Worm (Caenorhabditis elegans) whole organism, L4/young adult: ENCODE results near the gene puf-6.

ENCODE experiments used
- W03F9.2 ChIP-seq: fragments of 150-350 bp; optimal IDR thresholded peaks from 2 replicates; lab custom pipeline; 2014; ENCODE audit warnings: missing biosample characterization, missing genetic modification characterization
- dao-5 ChIP-seq: sonication (generic microtip); optimal IDR thresholded peaks from 2 replicates; lab custom pipeline; 2016; ENCODE audit warnings: missing genotype, missing genetic modification characterization, moderate library complexity, missing compliant biosample characterization
- him-1 ChIP-seq: sonication (generic microtip); optimal IDR thresholded peaks from 2 replicates; lab custom pipeline; 2016; ENCODE audit warnings: missing genotype, missing genetic modification reagents, missing genetic modification characterization, missing compliant biosample characterization

DNA sequence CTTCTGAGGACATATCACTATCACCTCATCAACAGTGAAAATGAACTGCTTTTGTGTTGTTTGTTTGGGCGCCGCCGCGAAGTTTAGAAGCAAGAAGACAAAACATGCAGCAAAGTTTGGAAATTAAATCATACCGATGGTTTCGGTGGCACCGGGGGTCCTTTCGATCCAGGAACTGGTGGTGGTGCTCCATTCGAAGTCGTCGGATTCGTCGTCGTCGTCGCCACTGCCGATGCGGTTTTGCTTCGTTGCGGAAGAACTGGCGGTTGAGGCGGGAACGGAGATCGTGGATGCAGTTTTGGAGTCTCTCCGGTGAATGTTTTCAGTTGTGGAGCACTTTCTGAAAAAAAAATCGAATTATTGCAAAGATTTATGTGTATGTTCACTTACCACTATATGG, 19.7 kb downstream of the puf-6 start:
- no peak for TF ChIP-seq him-1 (tag; lab: Kevin White, UChicago)
- TF ChIP-seq dao-5 (tag; lab: Kevin White, UChicago), result no peak
- no peak for TF ChIP-seq W03F9.2 (tag; lab: Kevin White, UChicago)
